Fruit fly (Drosophila melanogaster) ovary, adult (tissue): ENCODE data around the gene GluClalpha.

Source experiments
- CG17801 ChIP-seq: fragments of 200-800 bp; optimal IDR thresholded peaks from 2 replicates; lab custom pipeline; 2019; ENCODE audit warnings: missing biosample characterization, mild to moderate bottlenecking, missing genetic modification characterization, moderate library complexity; ENCODE audit not compliant: partially characterized antibody

The GluClalpha gene

dm6 chr3R:19730415-19730814, at the start of gene GluClalpha:
TSS of gene GluClalpha (plus strand) at chr3R:19730715.
- TF ChIP-seq CG17801 (GFP tag; lab: Kevin White, UChicago) = no peak

- no peak for TF ChIP-seq CG17801 (GFP tag; lab: Kevin White, UChicago)
Observed at dm6 chr3R:19682424-19682823, 48.1 kb upstream of the GluClalpha start.

dm6 chr3R:19703398-19703797, 27.1 kb upstream of the GluClalpha start:
- no peak for TF ChIP-seq CG17801 (GFP tag; lab: Kevin White, UChicago)

- TF ChIP-seq CG17801 (GFP tag; lab: Kevin White, UChicago) = no peak
Observed at dm6 chr3R:19715827-19716226, 14.7 kb upstream of the GluClalpha start, which contains the start of gene CG34286. TSS of gene CG34286 (minus strand) at chr3R:19715927.

- no peak for TF ChIP-seq CG17801 (GFP tag; lab: Kevin White, UChicago)
Observed at dm6 chr3R:19725584-19725983, 4.9 kb upstream of the GluClalpha start.

- no peak for TF ChIP-seq CG17801 (GFP tag; lab: Kevin White, UChicago)
Observed at dm6 chr3R:19727806-19728205, 2.7 kb upstream of the GluClalpha start.

dm6 chr3R:19730953-19731482, 503 bp downstream of the GluClalpha start:
- no peak for TF ChIP-seq CG17801 (GFP tag; lab: Kevin White, UChicago)

- TF ChIP-seq CG17801 (GFP tag; lab: Kevin White, UChicago) = no peak
Observed at dm6 chr3R:19742893-19743292, 12.4 kb downstream of the GluClalpha start.

dm6 chr3R:19773125-19773524, 42.6 kb downstream of the GluClalpha start, which contains the start of gene Acsx1L:
TSS of gene Acsx1L (minus strand) at chr3R:19773225.
- no peak for TF ChIP-seq CG17801 (GFP tag; lab: Kevin White, UChicago)

- TF ChIP-seq CG17801 (GFP tag; lab: Kevin White, UChicago) = no peak
Observed at dm6 chr3R:19774149-19774548, 43.6 kb downstream of the GluClalpha start.

dm6 chr3R:19777180-19777579, 46.7 kb downstream of the GluClalpha start, which contains the start of gene Acsx1R:
TSS of gene Acsx1R (minus strand) at chr3R:19777280.
- TF ChIP-seq CG17801 (GFP tag; lab: Kevin White, UChicago) = no peak

dm6 chr3R:19778065-19778800, 47.7 kb downstream of the GluClalpha start, which contains the start of gene Acsx2:
TSS of gene Acsx2 (plus strand) at chr3R:19778750.
- TF ChIP-seq CG17801 (GFP tag; lab: Kevin White, UChicago) = no peak

- TF ChIP-seq CG17801 (GFP tag; lab: Kevin White, UChicago) = no peak
Observed at dm6 chr3R:19780946-19781345, 50.4 kb downstream of the GluClalpha start, which contains the start of gene Acsx3. TSS of gene Acsx3 (plus strand) at chr3R:19781246.

dm6 chr3R:19783290-19783689, 52.8 kb downstream of the GluClalpha start, which contains the start of gene Acsx4:
TSS of gene Acsx4 (plus strand) at chr3R:19783522.
- TF ChIP-seq CG17801 (GFP tag; lab: Kevin White, UChicago) = no peak

- TF ChIP-seq CG17801 (GFP tag; lab: Kevin White, UChicago) = no peak
Observed at dm6 chr3R:19785451-19785850, 54.9 kb downstream of the GluClalpha start.

- TF ChIP-seq CG17801 (GFP tag; lab: Kevin White, UChicago) = no peak
Observed at dm6 chr3R:19788770-19789169, 58.3 kb downstream of the GluClalpha start.
